Worm (Caenorhabditis elegans) whole organism, L4 larva: ENCODE data around the gene C40H5.2.

ENCODE experiments used
- F10B5.3 ChIP-seq: sonication (generic microtip); optimal IDR thresholded peaks from 2 replicates; lab custom pipeline; 2016; ENCODE audit warnings: mild to moderate bottlenecking, missing genetic modification characterization, missing compliant biosample characterization
- F26F4.8 ChIP-seq: fragments of 200-800 bp; sonication (Bioruptor generic); conservative IDR thresholded peaks from 2 replicates; pipeline ENCODE4 v1.3.6; 2022; ENCODE audit warnings: missing genetic modification characterization, missing compliant biosample characterization
- F37D6.2 ChIP-seq: sonication (generic microtip); optimal IDR thresholded peaks from 2 replicates; lab custom pipeline; 2016; ENCODE audit warnings: mild to moderate bottlenecking, missing genetic modification characterization, missing compliant biosample characterization
- F49E8.2 ChIP-seq: sonication (generic microtip); optimal IDR thresholded peaks from 2 replicates; lab custom pipeline; 2016; ENCODE audit warnings: missing compliant biosample characterization, mild to moderate bottlenecking, missing genetic modification characterization, borderline replicate concordance
- R02D3.7 ChIP-seq: fragments of 150-350 bp; sonication (generic microtip); optimal IDR thresholded peaks from 3 replicates; lab custom pipeline; 2014; ENCODE audit warnings: missing biosample characterization, missing genetic modification characterization
- T20F7.1 ChIP-seq: fragments of 200-800 bp; sonication (Bioruptor generic); optimal IDR thresholded peaks from 2 replicates; lab custom pipeline; 2018; ENCODE audit warnings: mild to moderate bottlenecking, missing genetic modification characterization, missing compliant biosample characterization
- Y48G9A.11 ChIP-seq: fragments of 200-800 bp; sonication (Bioruptor generic); IDR thresholded peaks from 2 replicates; pipeline ENCODE4 v1.3.6; 2022; ENCODE audit warnings: missing genetic modification reagents, missing genetic modification characterization, missing compliant biosample characterization
- ama-1 ChIP-seq: fragments of 150-350 bp; optimal IDR thresholded peaks from 2 replicates; lab custom pipeline; 2014; ENCODE audit warnings: inconsistent platforms, mixed read lengths
- arid-1 ChIP-seq: fragments of 200-800 bp; sonication (Bioruptor generic); conservative IDR thresholded peaks from 2 replicates; pipeline ENCODE4 v1.3.6; 2022; ENCODE audit warnings: missing genetic modification reagents, missing genetic modification characterization, missing compliant biosample characterization
- ceh-20 ChIP-seq: fragments of 200-800 bp; sonication (Bioruptor generic); IDR thresholded peaks from 2 replicates; pipeline ENCODE4 v1.3.6; 2022; ENCODE audit warnings: missing genetic modification reagents, missing genetic modification characterization, missing compliant biosample characterization
- ceh-28 ChIP-seq: fragments of 150-350 bp; optimal IDR thresholded peaks from 2 replicates; lab custom pipeline; 2014; ENCODE audit warnings: missing biosample characterization, missing genetic modification reagents, missing genetic modification characterization
- ceh-32 ChIP-seq: sonication (generic microtip); optimal IDR thresholded peaks from 2 replicates; lab custom pipeline; 2016; ENCODE audit warnings: mild to moderate bottlenecking, missing genetic modification characterization, missing compliant biosample characterization; ENCODE audit not compliant: poor library complexity
- ceh-44 ChIP-seq: fragments of 200-800 bp; sonication (Bioruptor generic); IDR thresholded peaks from 2 replicates; pipeline ENCODE4 v1.3.6; 2022; ENCODE audit warnings: missing genetic modification reagents, missing genetic modification characterization, missing compliant biosample characterization
- ceh-62 ChIP-seq: sonication (generic microtip); optimal IDR thresholded peaks from 2 replicates; lab custom pipeline; 2017; ENCODE audit warnings: missing biosample characterization, missing genetic modification characterization
- ceh-82 ChIP-seq: sonication (generic microtip); optimal IDR thresholded peaks from 2 replicates; lab custom pipeline; 2017; ENCODE audit warnings: missing biosample characterization, missing genetic modification characterization
- cey-2 ChIP-seq: sonication (generic microtip); optimal IDR thresholded peaks from 3 replicates; lab custom pipeline; 2017; ENCODE audit warnings: missing genetic modification characterization, mild to moderate bottlenecking, missing compliant biosample characterization, antibody characterized with exemption, borderline replicate concordance; ENCODE audit not compliant: insufficient read depth
- dmd-6 ChIP-seq: fragments of 200-800 bp; sonication (Bioruptor generic); IDR thresholded peaks from 2 replicates; pipeline ENCODE4 v1.3.6; 2022; ENCODE audit warnings: missing genetic modification reagents, missing genetic modification characterization, missing compliant biosample characterization
- dmd-8 ChIP-seq: fragments of 200-800 bp; sonication (Bioruptor generic); IDR thresholded peaks from 2 replicates; pipeline ENCODE4 v1.3.6; 2022; ENCODE audit warnings: missing genetic modification characterization, missing compliant biosample characterization
- egl-27 ChIP-seq: sonication (generic microtip); optimal IDR thresholded peaks from 3 replicates; lab custom pipeline; 2017; ENCODE audit warnings: missing biosample characterization, missing genetic modification reagents, missing genetic modification characterization
- gei-8 ChIP-seq: fragments of 200-800 bp; sonication (Bioruptor generic); optimal IDR thresholded peaks from 2 replicates; lab custom pipeline; 2018; ENCODE audit warnings: mild to moderate bottlenecking, missing genetic modification characterization, missing compliant biosample characterization
- hlh-11 ChIP-seq: fragments of 200-800 bp; sonication (Bioruptor generic); optimal IDR thresholded peaks from 2 replicates; lab custom pipeline; 2018; ENCODE audit warnings: mild to moderate bottlenecking, missing genetic modification characterization, missing compliant biosample characterization
- hlh-30 ChIP-seq: sonication (generic microtip); optimal IDR thresholded peaks from 2 replicates; lab custom pipeline; 2017; ENCODE audit warnings: antibody characterized with exemption, mild to moderate bottlenecking, missing genetic modification characterization, missing compliant biosample characterization; ENCODE audit not compliant: insufficient read depth
- hmg-1.1 ChIP-seq: fragments of 200-800 bp; sonication (Bioruptor generic); IDR thresholded peaks from 2 replicates; pipeline ENCODE4 v1.3.6; 2022; ENCODE audit warnings: missing genetic modification reagents, missing genetic modification characterization, missing compliant biosample characterization
- jun-1 ChIP-seq: fragments of 150-350 bp; optimal IDR thresholded peaks from 2 replicates; lab custom pipeline; 2014; ENCODE audit warnings: missing biosample characterization, missing genetic modification reagents, missing genetic modification characterization
- lim-7 ChIP-seq: fragments of 200-800 bp; sonication (Bioruptor generic); IDR thresholded peaks from 2 replicates; pipeline ENCODE4 v1.3.6; 2022; ENCODE audit warnings: missing genetic modification characterization, missing compliant biosample characterization
- lin-1 ChIP-seq: fragments of 200-800 bp; sonication (Bioruptor generic); IDR thresholded peaks from 2 replicates; pipeline ENCODE4 v1.3.6; 2022; ENCODE audit warnings: missing genetic modification reagents, missing genetic modification characterization, missing compliant biosample characterization
- lin-29 ChIP-seq: fragments of 200-800 bp; sonication (Bioruptor generic); IDR thresholded peaks from 2 replicates; pipeline ENCODE4 v1.3.6; 2022; ENCODE audit warnings: missing genetic modification reagents, missing genetic modification characterization, missing compliant biosample characterization
- lin-39 ChIP-seq: fragments of 150-350 bp; optimal IDR thresholded peaks from 2 replicates; lab custom pipeline; 2014; ENCODE audit warnings: missing biosample characterization, missing genetic modification reagents, missing genetic modification characterization
- lir-3 ChIP-seq: sonication (generic microtip); optimal IDR thresholded peaks from 2 replicates; lab custom pipeline; 2016; ENCODE audit warnings: mild to moderate bottlenecking, missing genetic modification characterization, missing compliant biosample characterization
- madf-5 ChIP-seq, 2 experiments: fragments of 200-800 bp; sonication (Bioruptor generic); IDR thresholded peaks; 2 replicates each; pipeline ENCODE4 v1.3.6; 2022; ENCODE audit warnings: missing compliant biosample characterization in 2 of 2, missing genetic modification characterization in 2 of 2
- mdt-29 ChIP-seq: fragments of 200-800 bp; sonication (Bioruptor generic); IDR thresholded peaks from 2 replicates; pipeline ENCODE4 v1.3.6; 2022; ENCODE audit warnings: missing genetic modification reagents, missing genetic modification characterization, missing compliant biosample characterization
- mes-2 ChIP-seq: sonication (generic microtip); optimal IDR thresholded peaks from 2 replicates; lab custom pipeline; 2016; ENCODE audit warnings: missing genotype, mild to moderate bottlenecking, missing genetic modification characterization, missing compliant biosample characterization; ENCODE audit not compliant: poor library complexity, severe bottlenecking
- nhr-102 ChIP-seq: sonication (generic microtip); optimal IDR thresholded peaks from 2 replicates; lab custom pipeline; 2016; ENCODE audit warnings: mild to moderate bottlenecking, missing genetic modification characterization, moderate library complexity, missing compliant biosample characterization
- nhr-11 ChIP-seq: fragments of 150-350 bp; optimal IDR thresholded peaks from 2 replicates; lab custom pipeline; 2014; ENCODE audit warnings: missing biosample characterization, missing genetic modification characterization
- nhr-111 ChIP-seq: fragments of 200-800 bp; sonication (Bioruptor generic); optimal IDR thresholded peaks from 2 replicates; lab custom pipeline; 2018; ENCODE audit warnings: mild to moderate bottlenecking, missing genetic modification characterization, missing compliant biosample characterization
- nhr-25 ChIP-seq: sonication (generic microtip); optimal IDR thresholded peaks from 2 replicates; lab custom pipeline; 2017; ENCODE audit warnings: missing genetic modification characterization, mild to moderate bottlenecking, missing compliant biosample characterization, antibody characterized with exemption, moderate library complexity, borderline replicate concordance; ENCODE audit not compliant: insufficient read depth
- nhr-28 ChIP-seq: fragments of 150-350 bp; optimal IDR thresholded peaks from 2 replicates; lab custom pipeline; 2014; ENCODE audit warnings: missing biosample characterization, missing genetic modification characterization
- nhr-41 ChIP-seq: fragments of 200-800 bp; sonication (Bioruptor generic); IDR thresholded peaks from 2 replicates; pipeline ENCODE4 v1.3.6; 2022; ENCODE audit warnings: missing genetic modification reagents, missing genetic modification characterization, missing compliant biosample characterization
- nhr-42 ChIP-seq: fragments of 200-800 bp; sonication (Bioruptor generic); IDR thresholded peaks from 2 replicates; pipeline ENCODE4 v1.3.6; 2022; ENCODE audit warnings: missing genetic modification characterization, missing compliant biosample characterization
- nhr-77 ChIP-seq: fragments of 150-350 bp; optimal IDR thresholded peaks from 2 replicates; lab custom pipeline; 2014; ENCODE audit warnings: missing biosample characterization, missing genetic modification characterization
- php-3 ChIP-seq: fragments of 200-800 bp; sonication (Bioruptor generic); IDR thresholded peaks from 2 replicates; pipeline ENCODE4 v1.3.6; 2022; ENCODE audit warnings: missing genetic modification reagents, missing genetic modification characterization, missing compliant biosample characterization
- pqm-1 ChIP-seq: sonication (generic microtip); optimal IDR thresholded peaks from 2 replicates; lab custom pipeline; 2017; ENCODE audit warnings: missing biosample characterization, missing genetic modification characterization
- saeg-2 ChIP-seq: fragments of 200-800 bp; sonication (Bioruptor generic); IDR thresholded peaks from 2 replicates; pipeline ENCODE4 v1.3.6; 2022; ENCODE audit warnings: missing genetic modification reagents, missing genetic modification characterization, missing compliant biosample characterization
- skn-1 ChIP-seq: fragments of 150-350 bp; optimal IDR thresholded peaks from 2 replicates; lab custom pipeline; 2014; ENCODE audit warnings: missing biosample characterization, missing genetic modification characterization
- snpc-1.2 ChIP-seq: fragments of 200-800 bp; sonication (Bioruptor generic); IDR thresholded peaks from 2 replicates; pipeline ENCODE4 v1.3.6; 2022; ENCODE audit warnings: missing genetic modification reagents, missing genetic modification characterization, missing compliant biosample characterization
- tra-1 ChIP-seq: fragments of 200-800 bp; sonication (Bioruptor generic); IDR thresholded peaks from 2 replicates; pipeline ENCODE4 v1.3.6; 2022; ENCODE audit warnings: missing genetic modification reagents, missing genetic modification characterization, missing compliant biosample characterization
- unc-130 ChIP-seq: sonication (generic microtip); optimal IDR thresholded peaks from 2 replicates; lab custom pipeline; 2016; ENCODE audit warnings: missing genetic modification reagents, missing genetic modification characterization, missing compliant biosample characterization
- vab-7 ChIP-seq: fragments of 200-800 bp; sonication (Bioruptor generic); IDR thresholded peaks from 2 replicates; pipeline ENCODE4 v1.3.6; 2022; ENCODE audit warnings: missing genetic modification reagents, missing genetic modification characterization, missing compliant biosample characterization
- zip-11 ChIP-seq: fragments of 200-800 bp; sonication (Bioruptor generic); IDR thresholded peaks from 2 replicates; pipeline ENCODE4 v1.3.6; 2022; ENCODE audit warnings: missing genetic modification characterization, missing compliant biosample characterization
- zip-2 ChIP-seq: fragments of 150-350 bp; optimal IDR thresholded peaks from 2 replicates; lab custom pipeline; 2014; ENCODE audit warnings: missing biosample characterization, missing genetic modification characterization
- ztf-7 ChIP-seq: fragments of 150-350 bp; optimal IDR thresholded peaks from 2 replicates; lab custom pipeline; 2014; ENCODE audit warnings: missing biosample characterization, missing genetic modification characterization

C40H5.2 gene

DNA sequence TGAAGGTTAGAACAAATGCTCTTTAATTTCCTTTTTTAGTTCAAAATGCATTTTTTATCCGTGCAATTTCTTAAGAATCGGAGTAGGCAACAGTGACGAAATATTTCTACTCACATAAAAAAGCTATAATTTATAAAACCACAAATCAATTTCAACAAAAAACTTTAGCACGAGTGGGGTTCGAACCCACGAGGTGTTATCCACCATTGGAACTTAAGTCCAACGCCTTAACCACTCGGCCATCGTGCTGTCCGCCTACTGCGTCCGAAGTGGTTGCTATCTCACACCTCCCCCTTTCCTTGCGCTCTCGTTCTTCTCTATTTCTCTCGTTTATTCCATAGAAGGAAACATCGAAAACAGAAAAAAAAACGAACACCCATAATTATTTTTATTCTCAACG is 11.8 kb downstream of the C40H5.2 start (continued):
- TF ChIP-seq pqm-1 (no peak), R02D3.7 (no peak), nhr-28 (tag; lab: Kevin White, UChicago) (no peak), mdt-29 (GFP tag; lab: Robert Waterston, UW) (peak; percentile 68; the same call in 1 of the 2 replicates), tra-1 (peak; percentile 92), ztf-7 (peak; percentile 69), ceh-20 (GFP tag; lab: Robert Waterston, UW) (peak; percentile 88), lim-7 (GFP tag; lab: Robert Waterston, UW) (peak; percentile 98), hlh-11 (no peak), arid-1 (GFP tag; lab: Robert Waterston, UW) (peak; percentile 89), hlh-30 (tag; lab: Kevin White, UChicago) (peak; percentile 81), Y48G9A.11 (GFP tag; lab: Robert Waterston, UW) (peak; percentile 66; the same call in 1 of the 2 replicates), ceh-32 (no peak), nhr-42 (0 out of 2 replicates have a peak, but pooled peaks have one; percentile 64), lin-29 (GFP tag; lab: Robert Waterston, UW) (peak; percentile 82), madf-5 (GFP tag; IDR thresholded peaks at IDR 0.05; lab: Robert Waterston, UW) (peak; percentile 79 to 84; a peak in 2 of 4 replicates), vab-7 (GFP tag; lab: Robert Waterston, UW) (peak; percentile 95), zip-11 (peak; percentile 79; the same call in 1 of the 2 replicates), unc-130 (GFP tag; lab: Kevin White, UChicago) (peak; percentile 52), saeg-2 (GFP tag; lab: Robert Waterston, UW) (peak; percentile 67; the same call in 1 of the 2 replicates), lir-3 (tag; lab: Kevin White, UChicago) (peak; percentile 68), ceh-62 (tag; lab: Kevin White, UChicago) (no peak), egl-27 (tag; lab: Kevin White, UChicago) (no peak), ceh-82 (no peak), jun-1 (no peak), T20F7.1 (GFP tag; lab: Kevin White, UChicago) (peak; percentile 64), zip-2 (tag; lab: Kevin White, UChicago) (peak; percentile 71), nhr-111 (GFP tag; lab: Kevin White, UChicago) (peak; percentile 72), F10B5.3 (tag; lab: Kevin White, UChicago) (peak; percentile 52), nhr-25 (tag; lab: Kevin White, UChicago) (no peak), hmg-1.1 (GFP tag; lab: Robert Waterston, UW) (peak; percentile 96), dmd-8 (GFP tag; lab: Robert Waterston, UW) (peak; percentile 96), mes-2 (peak; percentile 86), skn-1 (tag; lab: Kevin White, UChicago) (no peak), F49E8.2 (tag; lab: Kevin White, UChicago) (no peak), nhr-102 (tag; lab: Kevin White, UChicago) (no peak), php-3 (GFP tag; lab: Robert Waterston, UW) (peak; percentile 81; the same call in 1 of the 2 replicates), nhr-77 (tag; lab: Kevin White, UChicago) (no peak), dmd-6 (GFP tag; lab: Robert Waterston, UW) (peak; percentile 77), lin-39 (tag; lab: Kevin White, UChicago) (no peak), nhr-11 (tag; lab: Kevin White, UChicago) (peak; percentile 42), ceh-44 (GFP tag; lab: Robert Waterston, UW) (peak; percentile 88), ama-1 (lab: Kevin White, UChicago) (no peak), lin-1 (peak; percentile 87), cey-2 (no peak), ceh-28 (tag; lab: Kevin White, UChicago) (no peak), F26F4.8 (GFP tag; lab: Robert Waterston, UW) (peak; percentile 88), F37D6.2 (tag; lab: Kevin White, UChicago) (peak; percentile 51), nhr-41 (GFP tag; lab: Robert Waterston, UW) (peak; percentile 73; the same call in 1 of the 2 replicates), snpc-1.2 (peak; percentile 94), gei-8 (peak; percentile 88)
